Worm (Caenorhabditis elegans) whole organism, L3 larva: ENCODE results near the gene tpst-2.

Source experiments
- R02D3.7 ChIP-seq: fragments of 150-350 bp; optimal IDR thresholded peaks from 2 replicates; lab custom pipeline; 2014; ENCODE audit warnings: missing biosample characterization, missing genetic modification characterization
- ZK546.5 ChIP-seq: sonication (generic microtip); optimal IDR thresholded peaks from 2 replicates; lab custom pipeline; 2017; ENCODE audit warnings: missing biosample characterization, missing genetic modification characterization
- aly-2 ChIP-seq: fragments of 150-350 bp; optimal IDR thresholded peaks from 2 replicates; lab custom pipeline; 2014; ENCODE audit warnings: missing biosample characterization, missing genetic modification characterization
- ama-1 ChIP-seq: fragments of 150-350 bp; optimal IDR thresholded peaks from 2 replicates; lab custom pipeline; 2018
- ceh-28 ChIP-seq: fragments of 150-350 bp; optimal IDR thresholded peaks from 2 replicates; lab custom pipeline; 2014; ENCODE audit warnings: missing biosample characterization, missing genetic modification reagents, missing genetic modification characterization
- ceh-9 ChIP-seq: sonication (generic microtip); optimal IDR thresholded peaks from 2 replicates; lab custom pipeline; 2018; ENCODE audit warnings: missing biosample characterization, missing genetic modification characterization
- daf-12 ChIP-seq: fragments of 150-350 bp; optimal IDR thresholded peaks from 2 replicates; lab custom pipeline; 2014; ENCODE audit warnings: missing biosample characterization, missing genetic modification reagents, missing genetic modification characterization
- egl-5 ChIP-seq: fragments of 150-350 bp; optimal IDR thresholded peaks from 2 replicates; lab custom pipeline; 2017; ENCODE audit warnings: missing biosample characterization, missing genetic modification reagents, missing genetic modification characterization, inconsistent platforms
- elt-1 ChIP-seq: fragments of 150-350 bp; optimal IDR thresholded peaks from 2 replicates; lab custom pipeline; 2014; ENCODE audit warnings: missing biosample characterization, missing genetic modification characterization
- elt-2 ChIP-seq: sonication (generic microtip); optimal IDR thresholded peaks from 2 replicates; lab custom pipeline; 2016; ENCODE audit warnings: missing genetic modification reagents, mild to moderate bottlenecking, missing genetic modification characterization, missing compliant biosample characterization
- elt-3 ChIP-seq, 3 experiments: fragments of 150-350 bp in 1 of 3; sonication (generic microtip) in 2 of 3; optimal IDR thresholded peaks; 2 replicates in 2 of 3; 4 replicates in 1 of 3; lab custom pipeline; 2014 to 2017; ENCODE audit warnings: missing biosample characterization in 3 of 3, missing genetic modification characterization in 3 of 3
- eor-1 ChIP-seq, 2 experiments: fragments of 150-350 bp; optimal IDR thresholded peaks; 2 replicates each; lab custom pipeline; 2014 to 2018; ENCODE audit warnings: missing biosample characterization in 2 of 2, missing genetic modification characterization in 2 of 2
- fkh-10 ChIP-seq: sonication (generic microtip); optimal IDR thresholded peaks from 2 replicates; lab custom pipeline; 2017; ENCODE audit warnings: missing biosample characterization, missing genetic modification reagents, missing genetic modification characterization
- fkh-2 ChIP-seq: fragments of 150-350 bp; optimal IDR thresholded peaks from 2 replicates; lab custom pipeline; 2014; ENCODE audit warnings: missing biosample characterization, missing genetic modification reagents, missing genetic modification characterization
- hmg-11 ChIP-seq: sonication (generic microtip); optimal IDR thresholded peaks from 2 replicates; lab custom pipeline; 2016; ENCODE audit warnings: missing genetic modification characterization, missing compliant biosample characterization
- jun-1 ChIP-seq: fragments of 150-350 bp; optimal IDR thresholded peaks from 2 replicates; lab custom pipeline; 2014; ENCODE audit warnings: missing biosample characterization, missing genetic modification reagents, missing genetic modification characterization
- lin-15B ChIP-seq: fragments of 150-350 bp; optimal IDR thresholded peaks from 2 replicates; lab custom pipeline; 2014; ENCODE audit warnings: missing biosample characterization, missing genetic modification characterization
- lin-39 ChIP-seq: fragments of 150-350 bp; optimal IDR thresholded peaks from 2 replicates; lab custom pipeline; 2018; ENCODE audit warnings: missing biosample characterization, missing genetic modification reagents, missing genetic modification characterization
- mdl-1 ChIP-seq: fragments of 150-350 bp; optimal IDR thresholded peaks from 2 replicates; lab custom pipeline; 2014; ENCODE audit warnings: missing biosample characterization, missing genetic modification characterization
- mml-1 ChIP-seq: fragments of 150-350 bp; sonication (generic microtip); optimal IDR thresholded peaks from 3 replicates; lab custom pipeline; 2014; ENCODE audit warnings: missing biosample characterization, missing genetic modification characterization
- nfya-1 ChIP-seq: sonication (generic microtip); optimal IDR thresholded peaks from 2 replicates; lab custom pipeline; 2017; ENCODE audit warnings: missing genetic modification characterization, mild to moderate bottlenecking, missing compliant biosample characterization, antibody characterized with exemption, moderate library complexity; ENCODE audit not compliant: insufficient read depth
- nhr-11 ChIP-seq: fragments of 150-350 bp; optimal IDR thresholded peaks from 2 replicates; lab custom pipeline; 2014; ENCODE audit warnings: missing biosample characterization, missing genetic modification characterization
- nhr-23 ChIP-seq: fragments of 150-350 bp; optimal IDR thresholded peaks from 2 replicates; lab custom pipeline; 2014; ENCODE audit warnings: missing biosample characterization, missing genetic modification reagents, missing genetic modification characterization
- nhr-237 ChIP-seq: fragments of 150-350 bp; optimal IDR thresholded peaks from 2 replicates; lab custom pipeline; 2014; ENCODE audit warnings: missing biosample characterization, missing genetic modification characterization
- nhr-28 ChIP-seq: fragments of 150-350 bp; optimal IDR thresholded peaks from 2 replicates; lab custom pipeline; 2014; ENCODE audit warnings: missing biosample characterization, missing genetic modification characterization
- nhr-43 ChIP-seq: sonication (generic microtip); optimal IDR thresholded peaks from 2 replicates; lab custom pipeline; 2016; ENCODE audit warnings: mild to moderate bottlenecking, missing genetic modification characterization, missing compliant biosample characterization; ENCODE audit not compliant: poor library complexity, severe bottlenecking
- nhr-77 ChIP-seq: fragments of 150-350 bp; optimal IDR thresholded peaks from 2 replicates; lab custom pipeline; 2014; ENCODE audit warnings: missing biosample characterization, missing genetic modification characterization
- pha-4 ChIP-seq: fragments of 150-350 bp; optimal IDR thresholded peaks from 2 replicates; lab custom pipeline; 2014; ENCODE audit warnings: missing biosample characterization, missing genetic modification reagents, missing genetic modification characterization
- pqm-1 ChIP-seq: fragments of 150-350 bp; optimal IDR thresholded peaks from 2 replicates; lab custom pipeline; 2017; ENCODE audit warnings: missing biosample characterization, missing genetic modification characterization, inconsistent platforms
- sea-2 ChIP-seq: fragments of 150-350 bp; sonication (generic microtip); optimal IDR thresholded peaks from 4 replicates; lab custom pipeline; 2014; ENCODE audit warnings: missing biosample characterization, missing genetic modification reagents, missing genetic modification characterization
- skn-1 ChIP-seq: fragments of 150-350 bp; optimal IDR thresholded peaks from 2 replicates; lab custom pipeline; 2014; ENCODE audit warnings: missing biosample characterization, missing genetic modification characterization
- snpc-4 ChIP-seq: fragments of 150-350 bp; optimal IDR thresholded peaks from 2 replicates; lab custom pipeline; 2014; ENCODE audit warnings: missing biosample characterization, missing genetic modification characterization
- tbx-2 ChIP-seq: sonication (generic microtip); optimal IDR thresholded peaks from 2 replicates; lab custom pipeline; 2016; ENCODE audit warnings: mild to moderate bottlenecking, missing genetic modification characterization, missing compliant biosample characterization
- unc-39 ChIP-seq: sonication (generic microtip); optimal IDR thresholded peaks from 4 replicates; lab custom pipeline; 2017; ENCODE audit warnings: missing biosample characterization, missing genetic modification characterization

Gene tpst-2

DNA sequence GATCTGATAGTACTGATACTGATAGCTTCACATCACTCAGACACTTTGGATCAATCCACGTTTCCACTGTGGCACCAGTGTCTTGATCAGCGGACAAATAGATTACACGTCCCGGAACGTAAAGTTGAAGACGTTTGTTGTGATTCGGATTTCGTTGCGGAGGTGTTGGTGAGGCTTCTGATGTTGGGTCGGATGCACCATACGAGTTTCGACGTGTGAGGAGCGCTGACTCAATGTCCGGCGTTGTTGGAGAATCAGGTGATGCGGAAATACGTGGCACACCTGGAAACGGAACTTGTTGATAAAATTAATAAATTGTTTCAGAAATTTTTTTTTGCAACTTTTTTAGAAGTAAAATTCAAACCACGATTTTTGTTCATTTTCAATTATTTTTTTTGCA, 7.7 kb downstream of the tpst-2 start, which contains the start of gene alh-11:
alh-11 (minus strand) TSS at position 101 of the 400 bp plus-strand sequence.
- no peak for TF ChIP-seq nhr-28 (tag; lab: Kevin White, UChicago)
- TF ChIP-seq, all 47 proteins: peak for 0

- TF ChIP-seq tbx-2 (tag; lab: Kevin White, UChicago) (no peak), nhr-11 (tag; lab: Kevin White, UChicago) (no peak), sea-2 (no peak), elt-3 (tag; optimal IDR thresholded peaks at IDR 0.05; lab: Kevin White, UChicago) (no peak), lin-39 (tag; lab: Kevin White, UChicago) (no peak), fkh-10 (no peak), ama-1 (no peak), skn-1 (no peak), daf-12 (no peak), ceh-9 (tag; lab: Kevin White, UChicago) (no peak), ZK546.5 (no peak), nfya-1 (tag; lab: Kevin White, UChicago) (no peak), elt-2 (tag; lab: Kevin White, UChicago) (no peak), mml-1 (no peak), nhr-23 (tag; lab: Kevin White, UChicago) (no peak), pqm-1 (tag; lab: Kevin White, UChicago) (no peak), nhr-28 (tag; lab: Kevin White, UChicago) (no peak)
- TF ChIP-seq, all 47 proteins: peak for 0
Observed at ce11 chrIII:782503-782902, 11.4 kb downstream of the tpst-2 start.

DNA sequence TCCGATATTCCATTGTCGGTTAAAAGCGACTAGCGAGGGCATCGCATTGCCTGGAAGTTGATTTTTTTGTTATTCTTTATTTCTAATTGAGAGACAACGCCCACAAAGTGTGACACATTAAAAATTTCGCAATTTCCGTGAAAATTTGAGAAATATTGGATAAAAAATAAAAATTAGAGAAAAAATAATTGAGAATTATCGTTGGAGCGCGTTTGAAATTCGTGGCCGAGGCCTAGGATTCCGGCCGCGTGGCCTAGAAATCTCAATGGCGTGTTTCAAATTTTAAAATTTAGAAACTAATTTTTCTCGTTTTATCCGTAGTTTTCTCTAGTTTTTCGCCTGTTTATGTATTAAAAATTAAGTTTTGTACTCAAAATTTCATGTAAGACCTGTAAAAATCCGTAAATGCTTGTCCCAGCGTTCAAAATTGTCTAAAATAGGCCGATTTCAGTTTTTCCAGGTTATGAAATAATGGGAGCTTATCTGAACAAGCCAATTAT, 12.2 kb downstream of the tpst-2 start, which contains the start of the genes dagl-2 and ppm-1.G:
dagl-2 (minus strand) TSS at position 52 of the 500 bp plus-strand sequence.
ppm-1.G (plus strand) TSS at position 450 of the 500 bp plus-strand sequence.
- TF ChIP-seq aly-2: no peak
- TF ChIP-seq lin-39 (tag; lab: Kevin White, UChicago): peak; percentile 32
- TF ChIP-seq pha-4 (tag; lab: Kevin White, UChicago): peak; percentile 83
- TF ChIP-seq egl-5 (tag; lab: Kevin White, UChicago): peak; percentile 83
- no peak for TF ChIP-seq fkh-2 (tag; lab: Kevin White, UChicago)
- peak; percentile 44 for TF ChIP-seq nhr-43 (tag; lab: Kevin White, UChicago)
- peak; percentile 68 for TF ChIP-seq nhr-23 (tag; lab: Kevin White, UChicago)
- TF ChIP-seq mdl-1 (tag; lab: Kevin White, UChicago): no peak
- TF ChIP-seq eor-1 (tag; optimal IDR thresholded peaks at IDR 0.05; lab: Kevin White, UChicago): peak in 1 of 2 experiments; percentile 2
- TF ChIP-seq snpc-4: peak; percentile 70
- TF ChIP-seq hmg-11 (tag; lab: Kevin White, UChicago): peak; percentile 48
- TF ChIP-seq pqm-1 (tag; lab: Kevin White, UChicago): peak; percentile 32
- TF ChIP-seq skn-1: peak; percentile 24
- no peak for TF ChIP-seq nhr-237 (tag; lab: Kevin White, UChicago)
- TF ChIP-seq unc-39 (tag; lab: Kevin White, UChicago): no peak
- no peak for TF ChIP-seq elt-1 (tag; lab: Kevin White, UChicago)
- no peak for TF ChIP-seq ceh-9 (tag; lab: Kevin White, UChicago)
- no peak for TF ChIP-seq nhr-77
- no peak for TF ChIP-seq R02D3.7 (tag; lab: Kevin White, UChicago)
- TF ChIP-seq elt-2 (tag; lab: Kevin White, UChicago): peak; percentile 25
- TF ChIP-seq tbx-2 (tag; lab: Kevin White, UChicago): no peak
- no peak for TF ChIP-seq daf-12
- peak; percentile 94 for TF ChIP-seq lin-15B (tag; lab: Kevin White, UChicago)
- peak; percentile 83 for TF ChIP-seq nfya-1 (tag; lab: Kevin White, UChicago)
- TF ChIP-seq jun-1 (tag; lab: Kevin White, UChicago): peak; percentile 14
- peak; percentile 22 for TF ChIP-seq ceh-28 (tag; lab: Kevin White, UChicago)

DNA sequence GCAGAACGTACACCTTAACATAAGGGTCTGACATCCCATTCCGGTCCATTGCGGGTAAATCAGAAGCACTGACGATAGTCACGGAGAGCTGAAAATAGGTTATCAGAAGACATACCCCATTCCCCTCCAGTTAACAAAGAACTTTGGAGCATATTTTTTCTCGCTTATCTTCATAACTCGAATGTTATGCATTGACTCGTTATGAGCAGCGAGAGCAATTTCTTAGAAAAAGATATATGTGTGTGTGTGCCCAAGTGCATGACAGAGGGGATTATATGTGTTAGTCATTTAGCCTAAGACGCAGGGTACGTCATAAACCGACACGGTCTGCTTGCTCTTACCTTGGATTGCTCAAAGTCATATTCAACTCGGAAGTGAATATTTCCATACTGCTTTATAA, 18.5 kb downstream of the tpst-2 start:
- TF ChIP-seq unc-39 (tag; lab: Kevin White, UChicago) (no peak), pqm-1 (tag; lab: Kevin White, UChicago) (no peak), ZK546.5 (no peak), pha-4 (tag; lab: Kevin White, UChicago) (no peak), aly-2 (no peak), ceh-28 (tag; lab: Kevin White, UChicago) (no peak), sea-2 (no peak)
